Fruit fly (Drosophila melanogaster) whole organism: Measurements from ENCODE around the gene CG6066.

Source experiments
- CG8478 ChIP-seq: fragments of >200 bp; optimal IDR thresholded peaks from 2 replicates; lab custom pipeline; 2018; ENCODE audit warnings: inconsistent platforms
- Dll ChIP-seq: fragments of >200 bp; optimal IDR thresholded peaks from 2 replicates; lab custom pipeline; 2017
- EcR ChIP-seq, 2 experiments: fragments of >200 bp; optimal IDR thresholded peaks; 2 replicates each; lab custom pipeline; 2017; ENCODE audit warnings: missing biosample characterization in 2 of 2, missing genetic modification characterization in 2 of 2, missing genetic modification reagents in 2 of 2
- pan ChIP-seq: fragments of >200 bp; optimal IDR thresholded peaks from 2 replicates; lab custom pipeline; 2017
- psq ChIP-seq: fragments of >200 bp; optimal IDR thresholded peaks from 2 replicates; lab custom pipeline; 2017
- usp ChIP-seq: fragments of >200 bp; optimal IDR thresholded peaks from 2 replicates; lab custom pipeline; 2017; ENCODE audit warnings: missing biosample characterization, missing genetic modification characterization, mixed read lengths

dm6 chr3R:27100930-27101329, 15.6 kb downstream of the CG6066 start, which contains the start of gene Jhbp11:
- TF ChIP-seq psq (lab: Kevin White, UChicago) = no peak
- no peak for TF ChIP-seq CG8478
- TF ChIP-seq pan (lab: Kevin White, UChicago) = no peak
- no peak for TF ChIP-seq usp (GFP tag; lab: Kevin White, UChicago)
- TF ChIP-seq Dll (lab: Kevin White, UChicago) = no peak
- TF ChIP-seq EcR (GFP tag; optimal IDR thresholded peaks at IDR 0.05; lab: Kevin White, UChicago) = no peak
